Worm (Caenorhabditis elegans): ENCODE results near the gene C06E8.5.

C06E8.5 gene

DNA sequence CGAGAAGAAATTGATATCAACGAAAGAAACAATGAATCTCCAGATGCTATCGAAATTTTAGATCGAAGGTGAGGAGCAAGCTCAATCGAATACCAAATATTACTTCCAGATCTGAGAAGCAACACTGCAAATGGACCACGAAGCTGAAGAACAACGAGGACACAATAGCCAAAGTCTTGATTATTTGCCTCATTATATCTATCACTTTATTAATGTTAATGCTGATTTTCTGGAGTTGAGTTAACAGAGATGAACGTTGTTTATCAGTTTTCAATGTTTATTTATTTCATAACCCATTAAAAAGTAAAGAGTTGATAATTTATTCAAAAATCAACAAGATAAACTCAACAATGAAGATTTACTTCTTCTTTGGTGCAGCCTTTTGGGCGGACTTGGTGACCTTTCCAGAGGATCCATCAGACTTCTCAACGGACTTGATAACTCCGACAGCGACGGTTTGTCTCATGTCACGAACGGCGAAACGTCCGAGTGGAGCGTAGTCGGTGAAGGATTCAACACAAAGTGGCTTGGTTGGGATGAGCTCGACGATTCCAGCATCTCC lies 35.4 kb downstream of the C06E8.5 start:
- TF ChIP-seq K09A11.1 (tag; optimal IDR thresholded peaks at IDR 0.05; ENCODE audit: insufficient read depth), result no peak
- TF ChIP-seq dmd-4 (tag; optimal IDR thresholded peaks at IDR 0.05; ENCODE audit: borderline replicate concordance), result no peak
- TF ChIP-seq fkh-10 (GFP tag; optimal IDR thresholded peaks at IDR 0.05), result no peak
- no peak for TF ChIP-seq odd-2 (tag; optimal IDR thresholded peaks at IDR 0.05)
- TF ChIP-seq hlh-6 (tag; optimal IDR thresholded peaks at IDR 0.05), result no peak
- no peak for TF ChIP-seq mec-3 (tag; optimal IDR thresholded peaks at IDR 0.05; ENCODE audit: borderline replicate concordance)
- TF ChIP-seq ceh-34 (tag; optimal IDR thresholded peaks at IDR 0.05), result no peak
- TF ChIP-seq lim-6 (tag; optimal IDR thresholded peaks at IDR 0.05), result no peak
- no peak for TF ChIP-seq nfya-1 (tag; optimal IDR thresholded peaks at IDR 0.05)
- TF ChIP-seq fax-1 (tag; optimal IDR thresholded peaks at IDR 0.05), result no peak
- no peak for TF ChIP-seq C08G9.2 (tag; optimal IDR thresholded peaks at IDR 0.05)

DNA sequence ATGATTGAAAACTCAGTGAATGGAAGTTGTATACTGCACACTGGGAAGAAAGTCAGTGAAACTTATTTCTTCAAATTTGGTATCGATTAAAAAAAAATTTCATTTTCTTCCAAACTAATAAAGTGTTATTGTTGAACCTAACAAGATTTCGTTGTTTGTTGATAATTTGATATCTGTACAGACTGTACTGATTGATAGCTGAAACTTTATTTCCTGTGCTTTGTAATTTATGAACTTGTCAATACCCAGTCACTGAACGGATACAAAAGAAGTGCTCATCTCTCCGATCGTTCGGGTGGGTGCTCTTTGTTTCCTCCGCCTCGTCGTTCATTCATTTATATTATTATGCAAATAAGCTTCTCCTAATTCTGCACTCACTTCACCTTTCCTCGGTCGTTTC lies 36.2 kb downstream of the C06E8.5 start, which contains the start of gene F31E3.12:
Gene F31E3.12, plus strand, starts transcription at position 301 of the 400 bp plus-strand sequence.
- no peak for TF ChIP-seq ceh-2 (tag; optimal IDR thresholded peaks at IDR 0.05)
- no peak for TF ChIP-seq sdc-2 (tag; optimal IDR thresholded peaks at IDR 0.05)
- no peak for TF ChIP-seq pha-2 (tag; optimal IDR thresholded peaks at IDR 0.05)
- TF ChIP-seq hlh-15 (tag; optimal IDR thresholded peaks at IDR 0.05), result no peak
- no peak for TF ChIP-seq unc-86 (tag; optimal IDR thresholded peaks at IDR 0.05)
- TF ChIP-seq che-1 (tag; optimal IDR thresholded peaks at IDR 0.05), result no peak
- TF ChIP-seq ahr-1 (tag; optimal IDR thresholded peaks at IDR 0.05), result no peak
- no peak for TF ChIP-seq syd-9 (tag; optimal IDR thresholded peaks at IDR 0.05)
- TF ChIP-seq pax-1 (tag; optimal IDR thresholded peaks at IDR 0.05), result no peak
- TF ChIP-seq lin-11 (tag; optimal IDR thresholded peaks at IDR 0.05), result no peak
- no peak for TF ChIP-seq hlh-13 (GFP tag; optimal IDR thresholded peaks at IDR 0.05)
- no peak for TF ChIP-seq ceh-22 (tag; optimal IDR thresholded peaks at IDR 0.05)
- no peak for TF ChIP-seq nhr-11 (tag; optimal IDR thresholded peaks at IDR 0.05)
- no peak for TF ChIP-seq unc-42 (tag; optimal IDR thresholded peaks at IDR 0.05)
- no peak for TF ChIP-seq ama-1 (optimal IDR thresholded peaks at IDR 0.05)
- no peak for TF ChIP-seq ceh-31 (tag; optimal IDR thresholded peaks at IDR 0.05)
- no peak for TF ChIP-seq F13H6.1 (tag; optimal IDR thresholded peaks at IDR 0.05)

DNA sequence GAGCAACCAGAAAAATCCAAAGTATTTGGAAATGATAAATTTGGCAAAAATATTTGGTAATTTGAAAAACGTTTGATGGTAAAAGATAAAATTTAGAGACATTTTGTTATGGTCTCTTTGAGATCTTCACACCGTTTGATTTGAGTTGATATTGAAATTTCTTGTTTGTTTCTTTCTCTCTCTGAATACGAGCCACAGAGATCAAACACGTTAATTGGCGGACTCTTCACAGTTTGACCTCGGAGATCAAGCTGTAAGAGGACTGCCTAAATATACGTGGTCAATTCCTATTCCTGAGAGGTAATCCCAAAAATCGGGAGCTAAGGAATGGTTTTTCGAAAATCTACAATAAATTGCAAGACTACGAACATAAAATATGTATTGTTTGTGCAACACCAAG lies 36.6 kb downstream of the C06E8.5 start:
- TF ChIP-seq gmeb-2 (tag; optimal IDR thresholded peaks at IDR 0.05) (no peak), elt-4 (tag; optimal IDR thresholded peaks at IDR 0.05) (no peak), ceh-2 (tag; optimal IDR thresholded peaks at IDR 0.05) (no peak)

DNA sequence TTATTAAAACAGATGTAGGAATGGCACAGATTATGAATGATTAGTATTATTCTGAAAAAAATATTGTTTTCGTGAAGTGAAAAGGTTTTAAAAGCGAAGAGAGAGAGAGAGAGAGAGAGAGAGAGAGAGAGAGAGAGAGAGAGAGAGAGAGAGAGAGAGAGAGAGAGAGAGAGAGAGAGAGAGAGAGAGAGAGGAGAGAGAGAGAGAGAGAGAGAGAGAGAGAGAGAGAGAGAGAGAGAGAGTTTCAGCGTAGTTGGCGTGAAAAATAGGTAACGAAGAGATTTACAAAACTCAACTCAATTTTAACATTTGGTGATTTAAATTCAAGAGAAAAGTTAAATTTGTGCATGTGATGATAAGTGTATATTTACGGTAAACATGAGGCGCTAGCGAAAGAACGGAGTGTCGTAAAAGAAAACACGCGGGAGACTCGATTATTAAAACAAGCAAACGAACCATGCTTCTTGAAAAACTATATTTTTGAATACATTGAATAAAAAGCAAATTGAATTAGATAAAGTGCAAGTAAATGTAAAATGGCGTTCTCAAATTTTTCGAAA lies 37.1 kb downstream of the C06E8.5 start, which contains the start of gene panl-2:
Gene panl-2, minus strand, starts transcription at position 51 of the 560 bp plus-strand sequence.
- no peak for TF ChIP-seq hlh-13 (GFP tag; optimal IDR thresholded peaks at IDR 0.05)
- TF ChIP-seq fkh-6 (tag; optimal IDR thresholded peaks at IDR 0.05), result no peak
- no peak for TF ChIP-seq pha-2 (tag; optimal IDR thresholded peaks at IDR 0.05)
- no peak for TF ChIP-seq K02D7.2 (tag; optimal IDR thresholded peaks at IDR 0.05)
- TF ChIP-seq sox-2 (GFP tag; IDR thresholded peaks at IDR 0.05), result no peak
- no peak for TF ChIP-seq mec-3 (tag; optimal IDR thresholded peaks at IDR 0.05; ENCODE audit: borderline replicate concordance)
- no peak for TF ChIP-seq rnt-1 (tag; optimal IDR thresholded peaks at IDR 0.05)
- TF ChIP-seq hlh-30 (tag; optimal IDR thresholded peaks at IDR 0.05; ENCODE audit: insufficient read depth), result peak; percentile 82
- TF ChIP-seq ref-2 (tag; optimal IDR thresholded peaks at IDR 0.05), result no peak
- peak; percentile 44 for TF ChIP-seq nfya-1 (tag; optimal IDR thresholded peaks at IDR 0.05)
- no peak for TF ChIP-seq ceh-34 (tag; optimal IDR thresholded peaks at IDR 0.05)
- TF ChIP-seq pha-4 (tag; optimal IDR thresholded peaks at IDR 0.05), result no peak
- no peak for TF ChIP-seq unc-86 (tag; optimal IDR thresholded peaks at IDR 0.05)

Measured in whole organism, late embryonic.